Fruit fly (Drosophila melanogaster) whole organism, adult: Measurements from ENCODE around the gene CG13067.

Experiments used
- CG11617 ChIP-seq: fragments of 200-800 bp; sonication (Bioruptor generic); optimal IDR thresholded peaks from 2 replicates; lab custom pipeline; 2017; ENCODE audit warnings: mild to moderate bottlenecking, missing biosample characterization, missing genetic modification reagents, missing genetic modification characterization
- CG12768 ChIP-seq: fragments of 200-800 bp; sonication (Bioruptor generic); optimal IDR thresholded peaks from 2 replicates; lab custom pipeline; 2017; ENCODE audit warnings: missing biosample characterization, missing genetic modification characterization, mild to moderate bottlenecking, moderate library complexity, missing genetic modification reagents
- CG5204 ChIP-seq: fragments of 200-800 bp; sonication (Bioruptor generic); optimal IDR thresholded peaks from 2 replicates; lab custom pipeline; 2016; ENCODE audit warnings: missing biosample characterization, missing genetic modification characterization
- Clk ChIP-seq: fragments of 200-800 bp; sonication (Bioruptor generic); optimal IDR thresholded peaks from 2 replicates; lab custom pipeline; 2017; ENCODE audit warnings: missing biosample characterization, missing genetic modification characterization
- Mnt ChIP-seq: fragments of 200-800 bp; sonication (Bioruptor generic); optimal IDR thresholded peaks from 2 replicates; lab custom pipeline; 2016; ENCODE audit warnings: missing biosample characterization, mild to moderate bottlenecking, missing genetic modification characterization
- cnc ChIP-seq, 2 experiments: fragments of >200 bp; optimal IDR thresholded peaks; 2 replicates each; lab custom pipeline; 2017
- ovo ChIP-seq: fragments of 200-800 bp; sonication (Bioruptor generic); optimal IDR thresholded peaks from 2 replicates; lab custom pipeline; 2016; ENCODE audit warnings: missing biosample characterization, missing genetic modification characterization

dm6 chr3L:16279171-16279570 is 8.1 kb downstream of the CG13067 start, which contains the start of gene CG13050:
- no peak for TF ChIP-seq Mnt (GFP tag; lab: Kevin White, UChicago)
- TF ChIP-seq CG5204, result no peak
- TF ChIP-seq cnc (optimal IDR thresholded peaks at IDR 0.05; lab: Kevin White, UChicago), result no peak
- no peak for TF ChIP-seq Clk (GFP tag; lab: Kevin White, UChicago)
- TF ChIP-seq CG11617 (GFP tag; lab: Kevin White, UChicago), result no peak
- TF ChIP-seq CG12768, result no peak
- no peak for TF ChIP-seq ovo (GFP tag; lab: Kevin White, UChicago)
